Worm (Caenorhabditis elegans) whole organism, L2 larva: Measurements from ENCODE around the gene ttr-14.

ENCODE experiments used
- C34F6.9 ChIP-seq: fragments of 150-350 bp; optimal IDR thresholded peaks from 2 replicates; lab custom pipeline; 2014; ENCODE audit warnings: missing biosample characterization, missing genetic modification characterization
- F13H6.1 ChIP-seq: sonication (generic microtip); optimal IDR thresholded peaks from 2 replicates; lab custom pipeline; 2016; ENCODE audit warnings: missing genetic modification characterization, missing compliant biosample characterization
- R02D3.7 ChIP-seq: fragments of 150-350 bp; optimal IDR thresholded peaks from 2 replicates; lab custom pipeline; 2014; ENCODE audit warnings: missing biosample characterization, missing genetic modification characterization
- ZK546.5 ChIP-seq: sonication (generic microtip); optimal IDR thresholded peaks from 2 replicates; lab custom pipeline; 2017; ENCODE audit warnings: missing biosample characterization, missing genetic modification characterization
- alr-1 ChIP-seq: fragments of 150-350 bp; optimal IDR thresholded peaks from 2 replicates; lab custom pipeline; 2014; ENCODE audit warnings: missing biosample characterization, missing genetic modification characterization
- aly-2 ChIP-seq: fragments of 150-350 bp; optimal IDR thresholded peaks from 2 replicates; lab custom pipeline; 2014; ENCODE audit warnings: missing biosample characterization, missing genetic modification characterization
- ama-1 ChIP-seq: fragments of 150-350 bp; optimal IDR thresholded peaks from 2 replicates; lab custom pipeline; 2018; ENCODE audit warnings: inconsistent platforms
- blmp-1 ChIP-seq: sonication (generic microtip); optimal IDR thresholded peaks from 2 replicates; lab custom pipeline; 2017; ENCODE audit warnings: missing genetic modification characterization, mild to moderate bottlenecking, missing compliant biosample characterization, antibody characterized with exemption, moderate library complexity; ENCODE audit not compliant: insufficient read depth
- ceh-16 ChIP-seq: fragments of 150-350 bp; optimal IDR thresholded peaks from 2 replicates; lab custom pipeline; 2014; ENCODE audit warnings: missing biosample characterization, missing genetic modification characterization
- ceh-82 ChIP-seq: fragments of 150-350 bp; optimal IDR thresholded peaks from 2 replicates; lab custom pipeline; 2014; ENCODE audit warnings: missing biosample characterization, missing genetic modification characterization
- crh-2 ChIP-seq: sonication (generic microtip); optimal IDR thresholded peaks from 2 replicates; lab custom pipeline; 2017; ENCODE audit warnings: missing biosample characterization, missing genetic modification characterization
- dmd-4 ChIP-seq: sonication (generic microtip); optimal IDR thresholded peaks from 2 replicates; lab custom pipeline; 2017; ENCODE audit warnings: missing biosample characterization, missing genetic modification characterization
- egl-27 ChIP-seq: sonication (generic microtip); optimal IDR thresholded peaks from 3 replicates; lab custom pipeline; 2017; ENCODE audit warnings: missing biosample characterization, missing genetic modification reagents, missing genetic modification characterization
- elt-1 ChIP-seq: fragments of 150-350 bp; optimal IDR thresholded peaks from 2 replicates; lab custom pipeline; 2014; ENCODE audit warnings: missing biosample characterization, missing genetic modification characterization
- fos-1 ChIP-seq: fragments of 150-350 bp; optimal IDR thresholded peaks from 2 replicates; lab custom pipeline; 2014; ENCODE audit warnings: missing biosample characterization, missing genetic modification characterization
- gmeb-1 ChIP-seq: fragments of 150-350 bp; optimal IDR thresholded peaks from 2 replicates; lab custom pipeline; 2014; ENCODE audit warnings: missing biosample characterization, missing genetic modification characterization
- lin-13 ChIP-seq: fragments of 150-350 bp; optimal IDR thresholded peaks from 2 replicates; lab custom pipeline; 2014; ENCODE audit warnings: missing biosample characterization, missing genetic modification reagents, missing genetic modification characterization
- lin-39 ChIP-seq: fragments of 150-350 bp; optimal IDR thresholded peaks from 2 replicates; lab custom pipeline; 2014; ENCODE audit warnings: missing biosample characterization, missing genetic modification reagents, missing genetic modification characterization
- lsy-2 ChIP-seq, 2 experiments: fragments of 150-350 bp in 1 of 2; sonication (generic microtip) in 1 of 2; optimal IDR thresholded peaks; 2 replicates each; lab custom pipeline; 2014 to 2017; ENCODE audit warnings: missing biosample characterization in 2 of 2, missing genetic modification characterization in 2 of 2
- mab-5 ChIP-seq: fragments of 150-350 bp; optimal IDR thresholded peaks from 2 replicates; lab custom pipeline; 2014; ENCODE audit warnings: missing biosample characterization, missing genetic modification characterization
- mdl-1 ChIP-seq, 2 experiments: fragments of 150-350 bp in 1 of 2; sonication (generic microtip) in 1 of 2; optimal IDR thresholded peaks; 2 replicates each; lab custom pipeline; 2017; ENCODE audit warnings: missing biosample characterization in 2 of 2, missing genetic modification characterization in 2 of 2
- nhr-10 ChIP-seq: sonication (generic microtip); optimal IDR thresholded peaks from 2 replicates; lab custom pipeline; 2017; ENCODE audit warnings: missing biosample characterization, missing genetic modification characterization
- nhr-11 ChIP-seq: fragments of 150-350 bp; optimal IDR thresholded peaks from 2 replicates; lab custom pipeline; 2014; ENCODE audit warnings: missing biosample characterization, missing genetic modification characterization
- nhr-12 ChIP-seq: fragments of 150-350 bp; optimal IDR thresholded peaks from 2 replicates; lab custom pipeline; 2014; ENCODE audit warnings: missing biosample characterization, missing genetic modification characterization
- nhr-129 ChIP-seq: fragments of 150-350 bp; optimal IDR thresholded peaks from 2 replicates; lab custom pipeline; 2014; ENCODE audit warnings: missing biosample characterization, missing genetic modification characterization
- nhr-21 ChIP-seq: fragments of 150-350 bp; optimal IDR thresholded peaks from 2 replicates; lab custom pipeline; 2014; ENCODE audit warnings: missing biosample characterization, missing genetic modification characterization
- nhr-23 ChIP-seq: fragments of 150-350 bp; optimal IDR thresholded peaks from 2 replicates; lab custom pipeline; 2014; ENCODE audit warnings: missing biosample characterization, missing genetic modification reagents, missing genetic modification characterization
- nhr-25 ChIP-seq: fragments of 150-350 bp; sonication (generic microtip); optimal IDR thresholded peaks from 3 replicates; lab custom pipeline; 2014; ENCODE audit warnings: missing biosample characterization, missing genetic modification characterization
- peb-1 ChIP-seq: fragments of 150-350 bp; optimal IDR thresholded peaks from 2 replicates; lab custom pipeline; 2014; ENCODE audit warnings: missing biosample characterization, missing genetic modification characterization
- sem-4 ChIP-seq: fragments of 150-350 bp; optimal IDR thresholded peaks from 2 replicates; lab custom pipeline; 2014; ENCODE audit warnings: missing biosample characterization, missing genetic modification reagents, missing genetic modification characterization
- sma-3 ChIP-seq: sonication (generic microtip); optimal IDR thresholded peaks from 2 replicates; lab custom pipeline; 2016; ENCODE audit warnings: missing genetic modification reagents, missing genetic modification characterization, missing compliant biosample characterization
- sma-9 ChIP-seq, 2 experiments: fragments of 150-350 bp in 1 of 2; sonication (generic microtip) in 1 of 2; optimal IDR thresholded peaks; 2 replicates each; lab custom pipeline; 2014 to 2016; ENCODE audit warnings: missing genetic modification characterization in 2 of 2, mild to moderate bottlenecking in 1 of 2, missing biosample characterization in 1 of 2, missing compliant biosample characterization in 1 of 2, missing genetic modification reagents in 1 of 2, moderate library complexity in 1 of 2
- snpc-4 ChIP-seq: fragments of 150-350 bp; optimal IDR thresholded peaks from 2 replicates; lab custom pipeline; 2014; ENCODE audit warnings: missing biosample characterization, missing genetic modification characterization
- unc-55 ChIP-seq: fragments of 150-350 bp; sonication (generic microtip); optimal IDR thresholded peaks from 3 replicates; lab custom pipeline; 2014; ENCODE audit warnings: missing biosample characterization, missing genetic modification reagents, missing genetic modification characterization
- unc-62 ChIP-seq: fragments of 150-350 bp; optimal IDR thresholded peaks from 2 replicates; lab custom pipeline; 2014; ENCODE audit warnings: missing biosample characterization, missing genetic modification reagents, missing genetic modification characterization
- zag-1 ChIP-seq: fragments of 150-350 bp; optimal IDR thresholded peaks from 2 replicates; lab custom pipeline; 2014; ENCODE audit warnings: missing biosample characterization, missing genetic modification characterization
- ztf-1 ChIP-seq: fragments of 200-800 bp; sonication (Bioruptor generic); conservative IDR thresholded peaks from 2 replicates; pipeline ENCODE4 v1.3.6; 2022; ENCODE audit warnings: missing genetic modification characterization, missing compliant biosample characterization
- ztf-11 ChIP-seq: sonication (generic microtip); optimal IDR thresholded peaks from 2 replicates; lab custom pipeline; 2017; ENCODE audit warnings: missing biosample characterization, missing genetic modification characterization
- ztf-4 ChIP-seq: fragments of 150-350 bp; optimal IDR thresholded peaks from 2 replicates; lab custom pipeline; 2014; ENCODE audit warnings: missing biosample characterization, missing genetic modification characterization

Gene ttr-14

ce11 chrX:10766123-10766622, 21.1 kb upstream of the ttr-14 start (continued):
- TF ChIP-seq mab-5 (tag; lab: Kevin White, UChicago), result peak; percentile 94
- TF ChIP-seq peb-1 (tag; lab: Kevin White, UChicago), result peak; percentile 73
- TF ChIP-seq fos-1, result peak; percentile 99
- peak; percentile 94 for TF ChIP-seq unc-62 (GFP tag; lab: Kevin White, UChicago)
- TF ChIP-seq zag-1, result peak; percentile 95
- TF ChIP-seq ceh-16 (tag; lab: Kevin White, UChicago), result peak; percentile 89
- peak; percentile 95 for TF ChIP-seq sem-4 (tag; lab: Kevin White, UChicago)
- peak; percentile 19 for TF ChIP-seq ZK546.5 (tag; lab: Kevin White, UChicago)
- peak; percentile 85 for TF ChIP-seq lin-39 (tag; lab: Kevin White, UChicago)
- TF ChIP-seq nhr-10 (tag; lab: Kevin White, UChicago), result peak; percentile 83
- no peak for TF ChIP-seq nhr-11 (tag; lab: Kevin White, UChicago)
- peak; percentile 98 for TF ChIP-seq blmp-1 (tag; lab: Kevin White, UChicago)
- peak; percentile 99 for TF ChIP-seq egl-27 (tag; lab: Kevin White, UChicago)
- no peak for TF ChIP-seq nhr-23
- TF ChIP-seq unc-55 (GFP tag; lab: Kevin White, UChicago), result peak; percentile 93
- TF ChIP-seq dmd-4, result no peak
- TF ChIP-seq nhr-12 (tag; lab: Kevin White, UChicago), result peak; percentile 44
- TF ChIP-seq sma-9 (GFP tag; optimal IDR thresholded peaks at IDR 0.05; lab: Kevin White, UChicago), result peak; percentile 100
- TF ChIP-seq sma-9 (tag; optimal IDR thresholded peaks at IDR 0.05; lab: Kevin White, UChicago), result no peak

DNA sequence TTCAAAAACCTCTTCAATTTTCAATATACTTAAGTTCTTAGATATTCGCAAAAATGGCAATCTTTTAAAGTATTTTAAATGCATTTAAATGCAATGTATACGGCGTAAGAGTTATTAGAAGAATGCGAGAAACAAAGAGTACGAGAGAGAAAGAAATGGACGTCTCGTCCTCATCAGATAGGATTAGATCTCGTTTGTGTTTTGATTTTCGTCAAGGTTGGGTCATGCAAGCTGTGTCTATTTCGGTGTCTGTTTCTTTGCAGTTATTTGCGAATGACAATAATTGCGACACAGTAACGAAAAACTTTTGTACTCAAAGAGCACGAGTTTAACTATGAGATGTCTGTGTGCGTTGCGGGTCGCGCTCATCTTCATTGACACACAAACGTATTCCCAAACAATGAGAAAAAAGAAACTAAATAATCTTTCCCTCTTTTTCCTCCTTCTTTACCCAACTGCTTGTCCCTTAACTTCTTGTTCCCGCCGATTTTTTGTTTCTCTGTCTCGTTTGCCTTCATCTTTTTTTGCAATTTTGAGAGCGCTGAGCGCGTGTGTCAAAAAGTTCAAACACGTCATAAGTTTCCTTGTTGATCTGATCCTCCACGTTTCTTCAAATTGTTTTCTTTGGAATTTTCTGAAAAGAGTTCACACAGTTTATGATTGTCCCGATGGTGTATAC, 20.2 kb upstream of the ttr-14 start:
- no peak for TF ChIP-seq zag-1
- TF ChIP-seq elt-1, result no peak
- no peak for TF ChIP-seq blmp-1 (tag; lab: Kevin White, UChicago)
- TF ChIP-seq sma-3 (GFP tag; lab: Kevin White, UChicago), result no peak
- no peak for TF ChIP-seq ceh-16 (tag; lab: Kevin White, UChicago)
- TF ChIP-seq ama-1, result no peak
- no peak for TF ChIP-seq ZK546.5 (tag; lab: Kevin White, UChicago)
- no peak for TF ChIP-seq lsy-2 (tag; optimal IDR thresholded peaks at IDR 0.05; lab: Kevin White, UChicago)
- no peak for TF ChIP-seq fos-1
- no peak for TF ChIP-seq ztf-4
- no peak for TF ChIP-seq mab-5 (tag; lab: Kevin White, UChicago)
- no peak for TF ChIP-seq egl-27 (tag; lab: Kevin White, UChicago)
- peak; percentile 22 for TF ChIP-seq sma-9 (GFP tag; optimal IDR thresholded peaks at IDR 0.05; lab: Kevin White, UChicago)
- TF ChIP-seq sma-9 (tag; optimal IDR thresholded peaks at IDR 0.05; lab: Kevin White, UChicago), result no peak
- peak; percentile 30 for TF ChIP-seq nhr-129 (tag; lab: Kevin White, UChicago)
- TF ChIP-seq dmd-4, result no peak
- TF ChIP-seq ztf-11 (tag; lab: Kevin White, UChicago), result no peak
- TF ChIP-seq R02D3.7 (tag; lab: Kevin White, UChicago), result no peak
- TF ChIP-seq gmeb-1 (tag; lab: Kevin White, UChicago), result no peak
- TF ChIP-seq crh-2 (tag; lab: Kevin White, UChicago), result no peak
- no peak for TF ChIP-seq alr-1 (tag; lab: Kevin White, UChicago)
- TF ChIP-seq unc-55 (GFP tag; lab: Kevin White, UChicago), result no peak
- TF ChIP-seq nhr-25 (tag; lab: Kevin White, UChicago), result no peak
- peak; percentile 76 for TF ChIP-seq F13H6.1 (tag; lab: Kevin White, UChicago)
- TF ChIP-seq ztf-1, result no peak
- no peak for TF ChIP-seq snpc-4 (tag; lab: Kevin White, UChicago)
- no peak for TF ChIP-seq aly-2 (tag; lab: Kevin White, UChicago)
- TF ChIP-seq lin-13 (GFP tag; lab: Kevin White, UChicago), result peak; percentile 48
- no peak for TF ChIP-seq nhr-23
- TF ChIP-seq nhr-21 (tag; lab: Kevin White, UChicago), result no peak
- no peak for TF ChIP-seq peb-1 (tag; lab: Kevin White, UChicago)
- TF ChIP-seq ceh-82 (tag; lab: Kevin White, UChicago), result no peak
- TF ChIP-seq mdl-1 (tag; optimal IDR thresholded peaks at IDR 0.05; lab: Kevin White, UChicago), result peak in 1 of 2 experiments; percentile 24
- TF ChIP-seq C34F6.9 (tag; lab: Kevin White, UChicago), result peak; percentile 1
- TF ChIP-seq, all 48 proteins: peak for 6
